Worm (Caenorhabditis elegans) whole organism, L4 larva: ENCODE results near the gene srbc-19.

Experiments
- Y5F2A.4 ChIP-seq: fragments of 200-800 bp; sonication (Bioruptor generic); optimal IDR thresholded peaks from 2 replicates; lab custom pipeline; 2018; ENCODE audit warnings: mild to moderate bottlenecking, missing genetic modification characterization, missing compliant biosample characterization
- aha-1 ChIP-seq: fragments of 150-350 bp; peaks from one replicate; lab custom pipeline; 2014; ENCODE audit warnings: missing biosample characterization, missing genetic modification characterization
- aly-2 ChIP-seq: sonication (generic microtip); optimal IDR thresholded peaks from 2 replicates; lab custom pipeline; 2018; ENCODE audit warnings: missing biosample characterization, missing genetic modification characterization
- ceh-62 ChIP-seq: sonication (generic microtip); optimal IDR thresholded peaks from 2 replicates; lab custom pipeline; 2017; ENCODE audit warnings: missing biosample characterization, missing genetic modification characterization
- egl-27 ChIP-seq: sonication (generic microtip); optimal IDR thresholded peaks from 3 replicates; lab custom pipeline; 2017; ENCODE audit warnings: missing biosample characterization, missing genetic modification reagents, missing genetic modification characterization
- fos-1 ChIP-seq: fragments of 150-350 bp; optimal IDR thresholded peaks from 2 replicates; lab custom pipeline; 2014; ENCODE audit warnings: missing biosample characterization, missing genetic modification characterization
- lsy-2 ChIP-seq, 2 experiments: fragments of 150-350 bp in 1 of 2; sonication (generic microtip) in 1 of 2; optimal IDR thresholded peaks; 2 replicates each; lab custom pipeline; 2014 to 2017; ENCODE audit warnings: missing biosample characterization in 2 of 2, missing genetic modification characterization in 2 of 2
- madf-9 ChIP-seq: fragments of 200-800 bp; sonication (Bioruptor generic); conservative IDR thresholded peaks from 2 replicates; pipeline ENCODE4 v1.3.6; 2022; ENCODE audit warnings: missing genetic modification reagents, missing genetic modification characterization, missing compliant biosample characterization
- nhr-77 ChIP-seq: fragments of 150-350 bp; optimal IDR thresholded peaks from 2 replicates; lab custom pipeline; 2014; ENCODE audit warnings: missing biosample characterization, missing genetic modification characterization
- php-3 ChIP-seq: fragments of 200-800 bp; sonication (Bioruptor generic); IDR thresholded peaks from 2 replicates; pipeline ENCODE4 v1.3.6; 2022; ENCODE audit warnings: missing genetic modification reagents, missing genetic modification characterization, missing compliant biosample characterization
- zag-1 ChIP-seq: fragments of 150-350 bp; optimal IDR thresholded peaks from 2 replicates; lab custom pipeline; 2014; ENCODE audit warnings: missing biosample characterization, missing genetic modification characterization
- ztf-11 ChIP-seq: fragments of 150-350 bp; optimal IDR thresholded peaks from 2 replicates; lab custom pipeline; 2014; ENCODE audit warnings: missing biosample characterization, missing genetic modification characterization

- no peak for TF ChIP-seq fos-1 (tag; lab: Kevin White, UChicago)
- TF ChIP-seq aha-1 = no peak
- no peak for TF ChIP-seq lsy-2 (tag; optimal IDR thresholded peaks at IDR 0.05; lab: Kevin White, UChicago)
- TF ChIP-seq nhr-77 = no peak
- TF ChIP-seq php-3 = no peak
- TF ChIP-seq ztf-11 (tag; lab: Kevin White, UChicago) = no peak
- TF ChIP-seq madf-9 = no peak
- TF ChIP-seq egl-27 = no peak
- no peak for TF ChIP-seq ceh-62 (tag; lab: Kevin White, UChicago)
- no peak for TF ChIP-seq zag-1
- no peak for TF ChIP-seq aly-2 (tag; lab: Kevin White, UChicago)
- TF ChIP-seq Y5F2A.4 (GFP tag; lab: Kevin White, UChicago) = no peak
These were observed 11.3 kb downstream of the srbc-19 start, which contains the start of gene srbc-21 for ce11 chrV:2155232-2155631.
